Worm (Caenorhabditis elegans) whole organism, midembryonic: Measurements from ENCODE around the gene rnh-1.2.

Source experiments
- T22C8.4 ChIP-seq: fragments of 200-800 bp; sonication (Bioruptor generic); IDR thresholded peaks from 2 replicates; pipeline ENCODE4 v1.3.6; 2022; ENCODE audit warnings: missing genetic modification characterization, missing compliant biosample characterization
- cog-1 ChIP-seq: sonication (generic microtip); optimal IDR thresholded peaks from 2 replicates; lab custom pipeline; 2016; ENCODE audit warnings: missing genetic modification characterization, missing compliant biosample characterization
- flt-1 ChIP-seq: fragments of 200-800 bp; sonication (Bioruptor generic); IDR thresholded peaks from 2 replicates; pipeline ENCODE4 v1.3.6; 2022; ENCODE audit warnings: missing genetic modification characterization, missing compliant biosample characterization
- med-1 ChIP-seq: sonication (generic microtip); optimal IDR thresholded peaks from 2 replicates; lab custom pipeline; 2017; ENCODE audit warnings: missing genetic modification characterization, mild to moderate bottlenecking, missing compliant biosample characterization, antibody characterized with exemption, missing genetic modification reagents; ENCODE audit not compliant: insufficient read depth
- ref-1 ChIP-seq: fragments of 200-800 bp; sonication (Bioruptor generic); conservative IDR thresholded peaks from 2 replicates; pipeline ENCODE4 v1.3.6; 2022; ENCODE audit warnings: missing genetic modification reagents, missing genetic modification characterization, missing compliant biosample characterization
- ztf-23 ChIP-seq: fragments of 200-800 bp; sonication (Bioruptor generic); IDR thresholded peaks from 2 replicates; pipeline ENCODE4 v1.3.6; 2022; ENCODE audit warnings: missing genetic modification reagents, missing genetic modification characterization, missing compliant biosample characterization
- ztf-29 ChIP-seq: fragments of 200-800 bp; sonication (Bioruptor generic); IDR thresholded peaks from 2 replicates; pipeline ENCODE4 v1.3.6; 2022; ENCODE audit warnings: missing genetic modification reagents, missing genetic modification characterization, missing compliant biosample characterization

DNA sequence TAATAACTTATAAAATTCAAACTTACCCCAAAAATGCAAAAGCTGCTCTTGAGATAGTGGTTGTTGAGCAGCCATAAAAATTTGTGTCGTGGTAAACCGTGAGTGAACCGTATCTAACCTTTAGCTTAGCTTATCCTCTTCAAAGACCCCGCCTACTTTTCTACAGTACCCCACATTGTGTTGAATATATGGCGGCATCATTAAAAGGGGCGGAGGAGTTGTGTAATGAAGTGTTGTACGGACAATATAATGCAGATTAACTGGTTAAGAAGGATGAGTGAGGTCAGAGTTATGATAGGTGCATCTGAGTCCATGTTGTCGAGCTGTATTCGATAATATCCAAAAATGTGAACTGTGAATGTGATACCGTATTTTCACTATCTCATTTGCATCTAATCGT is 14.0 kb downstream of the rnh-1.2 start, which contains the start of gene eyg-1:
- TF ChIP-seq T22C8.4 (GFP tag; lab: Robert Waterston, UW) (no peak), cog-1 (no peak), ref-1 (GFP tag; lab: Robert Waterston, UW) (no peak), flt-1 (GFP tag; lab: Robert Waterston, UW) (no peak), ztf-29 (GFP tag; lab: Robert Waterston, UW) (no peak), med-1 (GFP tag; lab: Kevin White, UChicago) (no peak), ztf-23 (GFP tag; lab: Robert Waterston, UW) (no peak)
